Worm (Caenorhabditis elegans) whole organism, L3 larva: ENCODE data around the gene F47B8.5.
"Not testable (repeated sequence)": the region's sequence is repeated elsewhere in the genome, so short reads cannot be mapped to it uniquely, and the experiment has no call there.

Experiments
- R02D3.7 ChIP-seq: fragments of 150-350 bp; optimal IDR thresholded peaks from 2 replicates; lab custom pipeline; 2014; ENCODE audit warnings: missing biosample characterization, missing genetic modification characterization
- egl-27 ChIP-seq: sonication (generic microtip); optimal IDR thresholded peaks from 4 replicates; lab custom pipeline; 2017; ENCODE audit warnings: missing biosample characterization, missing genetic modification reagents, missing genetic modification characterization
- nhr-11 ChIP-seq: fragments of 150-350 bp; optimal IDR thresholded peaks from 2 replicates; lab custom pipeline; 2014; ENCODE audit warnings: missing biosample characterization, missing genetic modification characterization
- nhr-12 ChIP-seq: fragments of 150-350 bp; optimal IDR thresholded peaks from 2 replicates; lab custom pipeline; 2014; ENCODE audit warnings: missing biosample characterization, missing genetic modification characterization
- nhr-77 ChIP-seq: fragments of 150-350 bp; optimal IDR thresholded peaks from 2 replicates; lab custom pipeline; 2014; ENCODE audit warnings: missing biosample characterization, missing genetic modification characterization

- not testable (repeated sequence) for TF ChIP-seq nhr-12, nhr-77, R02D3.7, egl-27, nhr-11 (tag; lab: Kevin White, UChicago)
Observed at ce11 chrV:14357347-14357746, 29.7 kb upstream of the F47B8.5 start.
